Fruit fly (Drosophila melanogaster) whole organism, embryonic: ENCODE data around the gene CG34030.

ENCODE experiments used
- CG10274 ChIP-seq: fragments of 200-800 bp; sonication (Bioruptor generic); optimal IDR thresholded peaks from 3 replicates; lab custom pipeline; 2017; ENCODE audit warnings: missing biosample characterization, mild to moderate bottlenecking, missing genetic modification characterization
- CG12071 ChIP-seq: fragments of 200-800 bp; sonication (Bioruptor generic); optimal IDR thresholded peaks from 3 replicates; lab custom pipeline; 2018; ENCODE audit warnings: missing biosample characterization, mild to moderate bottlenecking, missing genetic modification characterization
- CG1233 ChIP-seq: fragments of 200-800 bp; sonication (Bioruptor generic); optimal IDR thresholded peaks from 4 replicates; lab custom pipeline; 2018; ENCODE audit warnings: missing biosample characterization, mild to moderate bottlenecking, missing genetic modification characterization
- CG13287 ChIP-seq: fragments of 200-800 bp; sonication (Bioruptor generic); IDR thresholded peaks from 2 replicates; pipeline ENCODE4 v1.3.6; 2022; ENCODE audit warnings: missing biosample characterization, missing genetic modification characterization; ENCODE audit not compliant: partially characterized antibody
- CG13894 ChIP-seq: fragments of 200-800 bp; sonication (Bioruptor generic); optimal IDR thresholded peaks from 3 replicates; lab custom pipeline; 2018; ENCODE audit warnings: missing biosample characterization, mild to moderate bottlenecking, missing genetic modification characterization, moderate library complexity
- CG14014 ChIP-seq: fragments of 200-800 bp; sonication (Bioruptor generic); IDR thresholded peaks from 2 replicates; pipeline ENCODE4 v1.3.6; 2022; ENCODE audit warnings: missing biosample characterization, missing genetic modification characterization
- CG14050 ChIP-seq: fragments of 200-800 bp; sonication (Bioruptor generic); IDR thresholded peaks from 3 replicates; pipeline ENCODE4 v1.3.6; 2022; ENCODE audit warnings: missing biosample characterization, missing genetic modification characterization
- CG14710 ChIP-seq: fragments of 200-800 bp; sonication (Bioruptor generic); optimal IDR thresholded peaks from 3 replicates; lab custom pipeline; 2019; ENCODE audit warnings: missing biosample characterization, mild to moderate bottlenecking, missing genetic modification characterization, moderate library complexity
- CG16813 ChIP-seq: fragments of 200-800 bp; sonication (Bioruptor generic); IDR thresholded peaks from 3 replicates; pipeline ENCODE4 v1.3.6; 2022; ENCODE audit warnings: missing biosample characterization, missing genetic modification characterization; ENCODE audit not compliant: partially characterized antibody
- CG17186 ChIP-seq: fragments of 200-800 bp; sonication (Bioruptor generic); optimal IDR thresholded peaks from 3 replicates; lab custom pipeline; 2017; ENCODE audit warnings: missing biosample characterization, missing genetic modification reagents, missing genetic modification characterization
- CG17385 ChIP-seq: fragments of 200-800 bp; sonication (Bioruptor generic); optimal IDR thresholded peaks from 3 replicates; lab custom pipeline; 2018; ENCODE audit warnings: missing biosample characterization, mild to moderate bottlenecking, missing genetic modification characterization
- CG34224 ChIP-seq: fragments of 200-800 bp; sonication (Bioruptor generic); IDR thresholded peaks from 3 replicates; pipeline ENCODE4 v1.3.6; 2022; ENCODE audit warnings: missing biosample characterization, missing genetic modification characterization; ENCODE audit not compliant: partially characterized antibody
- CG42726 ChIP-seq: fragments of 200-800 bp; sonication (Bioruptor generic); IDR thresholded peaks from 2 replicates; pipeline ENCODE4 v1.3.6; 2022; ENCODE audit warnings: missing biosample characterization, missing genetic modification characterization; ENCODE audit not compliant: partially characterized antibody
- CG4854 ChIP-seq: fragments of 200-800 bp; sonication (Bioruptor generic); optimal IDR thresholded peaks from 2 replicates; lab custom pipeline; 2016; ENCODE audit warnings: missing biosample characterization, missing genetic modification characterization, inconsistent platforms
- CG5245 ChIP-seq: fragments of 200-800 bp; sonication (Bioruptor generic); optimal IDR thresholded peaks from 3 replicates; lab custom pipeline; 2016; ENCODE audit warnings: missing biosample characterization, missing genetic modification characterization
- CG7928 ChIP-seq: fragments of 200-800 bp; sonication (Bioruptor generic); optimal IDR thresholded peaks from 2 replicates; lab custom pipeline; 2017; ENCODE audit warnings: missing biosample characterization, mild to moderate bottlenecking, missing genetic modification characterization
- CG8290 ChIP-seq, 3 experiments: fragments of 200-800 bp; sonication (Bioruptor generic); optimal IDR thresholded peaks; 2 replicates each; lab custom pipeline; 2016 to 2019; ENCODE audit warnings: missing biosample characterization in 3 of 3, missing genetic modification characterization in 3 of 3, mild to moderate bottlenecking in 2 of 3, moderate library complexity in 1 of 3
- CG8765 ChIP-seq: fragments of 200-800 bp; sonication (Bioruptor generic); IDR thresholded peaks from 2 replicates; pipeline ENCODE4 v1.3.6; 2022; ENCODE audit warnings: missing biosample characterization, missing genetic modification characterization
- Dref ChIP-seq: fragments of 200-800 bp; sonication (Bioruptor generic); IDR thresholded peaks from 2 replicates; pipeline ENCODE4 v1.3.6; 2022; ENCODE audit warnings: missing biosample characterization, missing genetic modification characterization
- Elba2 ChIP-seq: fragments of 200-800 bp; sonication (Bioruptor generic); optimal IDR thresholded peaks from 3 replicates; lab custom pipeline; 2016; ENCODE audit warnings: missing biosample characterization, missing genetic modification characterization
- HLH4C ChIP-seq: fragments of 200-800 bp; sonication (Bioruptor generic); IDR thresholded peaks from 3 replicates; pipeline ENCODE4 v1.3.6; 2022; ENCODE audit warnings: missing biosample characterization, missing genetic modification characterization; ENCODE audit not compliant: partially characterized antibody
- Hand ChIP-seq: fragments of 200-800 bp; sonication (Bioruptor generic); optimal IDR thresholded peaks from 2 replicates; lab custom pipeline; 2017; ENCODE audit warnings: mild to moderate bottlenecking, missing biosample characterization, missing genetic modification reagents, missing genetic modification characterization
- Hey ChIP-seq: fragments of 200-800 bp; sonication (Bioruptor generic); optimal IDR thresholded peaks from 3 replicates; lab custom pipeline; 2018; ENCODE audit warnings: missing biosample characterization, mild to moderate bottlenecking, missing genetic modification characterization
- Hr3 ChIP-seq: fragments of 200-800 bp; sonication (Bioruptor generic); optimal IDR thresholded peaks from 3 replicates; lab custom pipeline; 2016; ENCODE audit warnings: missing biosample characterization, missing genetic modification characterization
- NFAT ChIP-seq: fragments of 200-800 bp; sonication (Bioruptor generic); IDR thresholded peaks from 2 replicates; pipeline ENCODE4 v1.3.6; 2022; ENCODE audit warnings: missing biosample characterization, missing genetic modification characterization
- NK7.1 ChIP-seq: fragments of 200-800 bp; sonication (Bioruptor generic); optimal IDR thresholded peaks from 3 replicates; lab custom pipeline; 2016; ENCODE audit warnings: missing biosample characterization, missing genetic modification characterization
- Nf-YA ChIP-seq: fragments of 200-800 bp; sonication (Bioruptor generic); IDR thresholded peaks from 2 replicates; pipeline ENCODE4 v1.3.6; 2022; ENCODE audit warnings: missing biosample characterization, missing genetic modification characterization
- Opbp ChIP-seq: fragments of 200-800 bp; sonication (Bioruptor generic); IDR thresholded peaks from 3 replicates; pipeline ENCODE4 v1.3.6; 2022; ENCODE audit warnings: missing biosample characterization, missing genetic modification characterization; ENCODE audit not compliant: partially characterized antibody
- Optix ChIP-seq: fragments of 200-800 bp; sonication (Bioruptor generic); IDR thresholded peaks from 3 replicates; pipeline ENCODE4 v1.3.6; 2022; ENCODE audit warnings: missing biosample characterization, missing genetic modification characterization
- Scr ChIP-seq: fragments of 200-800 bp; sonication (Bioruptor generic); IDR thresholded peaks from 2 replicates; pipeline ENCODE4 v1.3.6; 2022; ENCODE audit warnings: missing biosample characterization, missing genetic modification characterization; ENCODE audit not compliant: partially characterized antibody
- bigmax ChIP-seq: fragments of 200-800 bp; sonication (Bioruptor generic); optimal IDR thresholded peaks from 2 replicates; lab custom pipeline; 2018; ENCODE audit warnings: missing biosample characterization, mild to moderate bottlenecking, missing genetic modification characterization
- cato ChIP-seq: fragments of 200-800 bp; sonication (Bioruptor generic); optimal IDR thresholded peaks from 2 replicates; lab custom pipeline; 2016; ENCODE audit warnings: missing biosample characterization, missing genetic modification characterization, borderline replicate concordance
- emc ChIP-seq: fragments of 200-800 bp; sonication (Bioruptor generic); optimal IDR thresholded peaks from 2 replicates; lab custom pipeline; 2016; ENCODE audit warnings: missing biosample characterization, missing genetic modification characterization
- fd96Cb ChIP-seq: fragments of 200-800 bp; sonication (Bioruptor generic); optimal IDR thresholded peaks from 2 replicates; lab custom pipeline; 2018; ENCODE audit warnings: missing biosample characterization, mild to moderate bottlenecking, missing genetic modification characterization, moderate library complexity
- grau ChIP-seq: fragments of 200-800 bp; optimal IDR thresholded peaks from 3 replicates; lab custom pipeline; 2019; ENCODE audit warnings: missing biosample characterization, mild to moderate bottlenecking, missing genetic modification characterization, moderate library complexity
- hb ChIP-seq: fragments of 200-800 bp; sonication (Bioruptor generic); IDR thresholded peaks from 3 replicates; pipeline ENCODE4 v1.3.6; 2022; ENCODE audit warnings: missing biosample characterization, missing genetic modification characterization; ENCODE audit not compliant: partially characterized antibody
- knrl ChIP-seq: fragments of 200-800 bp; sonication (Bioruptor generic); IDR thresholded peaks from 3 replicates; pipeline ENCODE4 v1.3.6; 2022; ENCODE audit warnings: missing biosample characterization, missing genetic modification characterization; ENCODE audit not compliant: partially characterized antibody
- nerfin-2 ChIP-seq: fragments of 200-800 bp; sonication (Bioruptor generic); IDR thresholded peaks from 2 replicates; pipeline ENCODE4 v1.3.6; 2022; ENCODE audit warnings: missing biosample characterization, missing genetic modification characterization; ENCODE audit not compliant: partially characterized antibody
- onecut ChIP-seq: fragments of 200-800 bp; sonication (Bioruptor generic); IDR thresholded peaks from 2 replicates; pipeline ENCODE4 v1.3.6; 2022; ENCODE audit warnings: missing biosample characterization, missing genetic modification characterization
- phol ChIP-seq: fragments of 200-800 bp; sonication (Bioruptor generic); optimal IDR thresholded peaks from 3 replicates; lab custom pipeline; 2018; ENCODE audit warnings: missing biosample characterization, mild to moderate bottlenecking, missing genetic modification characterization, moderate library complexity
- pzg ChIP-seq: fragments of 200-800 bp; sonication (Bioruptor generic); optimal IDR thresholded peaks from 3 replicates; lab custom pipeline; 2018; ENCODE audit warnings: missing biosample characterization, mild to moderate bottlenecking, missing genetic modification characterization, moderate library complexity
- ranshi ChIP-seq: fragments of 200-800 bp; sonication (Bioruptor generic); IDR thresholded peaks from 2 replicates; pipeline ENCODE4 v1.3.6; 2022; ENCODE audit warnings: missing biosample characterization, missing genetic modification characterization
- sim ChIP-seq: fragments of 200-800 bp; sonication (Bioruptor generic); IDR thresholded peaks from 2 replicates; pipeline ENCODE4 v1.3.6; 2022; ENCODE audit warnings: missing biosample characterization, missing genetic modification characterization
- stc ChIP-seq: fragments of 200-800 bp; sonication (Bioruptor generic); IDR thresholded peaks from 2 replicates; pipeline ENCODE4 v1.3.6; 2022; ENCODE audit warnings: missing biosample characterization, missing genetic modification characterization
- tna ChIP-seq: fragments of 200-800 bp; sonication (Bioruptor generic); IDR thresholded peaks from 2 replicates; pipeline ENCODE4 v1.3.6; 2022; ENCODE audit warnings: missing biosample characterization, missing genetic modification characterization; ENCODE audit not compliant: partially characterized antibody
- unc-4 ChIP-seq: fragments of 200-800 bp; sonication (Bioruptor generic); IDR thresholded peaks from 2 replicates; pipeline ENCODE4 v1.3.6; 2022; ENCODE audit warnings: missing biosample characterization, missing genetic modification characterization; ENCODE audit not compliant: partially characterized antibody
- vvl ChIP-seq: fragments of 200-800 bp; sonication (Bioruptor generic); IDR thresholded peaks from 2 replicates; pipeline ENCODE4 v1.3.6; 2022; ENCODE audit warnings: missing biosample characterization, missing genetic modification characterization
- wdn ChIP-seq: fragments of 200-800 bp; sonication (Bioruptor generic); IDR thresholded peaks from 2 replicates; pipeline ENCODE4 v1.3.6; 2022; ENCODE audit warnings: missing biosample characterization, missing genetic modification characterization
- z ChIP-seq: fragments of 200-800 bp; sonication (Bioruptor generic); IDR thresholded peaks from 3 replicates; pipeline ENCODE4 v1.3.6; 2022; ENCODE audit warnings: missing biosample characterization, missing genetic modification characterization

The CG34030 gene

dm6 chr3L:7094020-7094419 is 19.0 kb upstream of the CG34030 start:
- TF ChIP-seq fd96Cb (no peak), vvl (GFP tag; lab: Robert Waterston, UW) (peak; percentile 56), CG34224 (peak; percentile 56), sim (GFP tag; lab: Robert Waterston, UW) (no peak), tna (peak; percentile 55), CG17385 (no peak), Hand (GFP tag; lab: Kevin White, UChicago) (no peak), CG10274 (GFP tag; lab: Kevin White, UChicago) (no peak), CG42726 (0 out of 2 replicates have a peak, but pooled peaks have one; percentile 15), NK7.1 (GFP tag; lab: Kevin White, UChicago) (no peak), unc-4 (GFP tag; lab: Robert Waterston, UW) (peak; percentile 67), hb (GFP tag; lab: Robert Waterston, UW) (peak; percentile 56; the same call in 1 of the 3 replicates), HLH4C (GFP tag; lab: Robert Waterston, UW) (peak; percentile 57), Elba2 (no peak), CG1233 (no peak), onecut (GFP tag; lab: Robert Waterston, UW) (no peak), CG8765 (GFP tag; lab: Robert Waterston, UW) (no peak), knrl (peak; percentile 63), CG17186 (GFP tag; lab: Kevin White, UChicago) (no peak), Optix (GFP tag; lab: Robert Waterston, UW) (no peak), Dref (GFP tag; lab: Robert Waterston, UW) (peak; percentile 74), CG8290 (GFP tag; optimal IDR thresholded peaks at IDR 0.05; lab: Kevin White, UChicago) (no peak), CG8290 (tag; optimal IDR thresholded peaks at IDR 0.05; lab: Kevin White, UChicago) (no peak), z (GFP tag; lab: Robert Waterston, UW) (no peak), pzg (GFP tag; lab: Kevin White, UChicago) (peak; percentile 24), nerfin-2 (GFP tag; lab: Robert Waterston, UW) (peak; percentile 47), stc (GFP tag; lab: Robert Waterston, UW) (no peak), Hey (tag; lab: Kevin White, UChicago) (no peak), wdn (GFP tag; lab: Robert Waterston, UW) (no peak), CG7928 (peak; percentile 71), grau (tag; lab: Kevin White, UChicago) (no peak), phol (no peak), NFAT (GFP tag; lab: Robert Waterston, UW) (no peak), CG5245 (GFP tag; lab: Kevin White, UChicago) (no peak), CG13287 (peak; percentile 72), CG14050 (GFP tag; lab: Robert Waterston, UW) (no peak), CG14014 (GFP tag; lab: Robert Waterston, UW) (no peak), Scr (GFP tag; lab: Robert Waterston, UW) (peak; percentile 67), emc (GFP tag; lab: Kevin White, UChicago) (no peak), cato (GFP tag; lab: Kevin White, UChicago) (no peak), bigmax (GFP tag; lab: Kevin White, UChicago) (no peak), CG4854 (GFP tag; lab: Kevin White, UChicago) (no peak), CG14710 (tag; lab: Kevin White, UChicago) (no peak), CG13894 (tag; lab: Kevin White, UChicago) (no peak), ranshi (GFP tag; lab: Robert Waterston, UW) (no peak), CG16813 (peak; percentile 40; the same call in 1 of the 3 replicates), CG12071 (GFP tag; lab: Kevin White, UChicago) (no peak), Nf-YA (GFP tag; lab: Robert Waterston, UW) (no peak), Hr3 (no peak), Opbp (GFP tag; lab: Robert Waterston, UW) (peak; percentile 38; the same call in 2 of the 3 replicates)
